Worm (Caenorhabditis elegans): ENCODE measurements around the gene tbc-18.

The tbc-18 gene

ce11 chrX:8350984-8351383 lies 27.4 kb upstream of the tbc-18 start, which contains the start of gene npr-28:
Gene npr-28, minus strand, starts transcription at chrX:8351084.
- TF ChIP-seq attf-5 (GFP tag; optimal IDR thresholded peaks at IDR 0.05) (no peak), let-526 (GFP tag; IDR thresholded peaks at IDR 0.05) (0 out of 2 replicates have a peak, but pooled peaks have one; percentile 25)

ce11 chrX:8354284-8354784 lies 24.0 kb upstream of the tbc-18 start:
- TF ChIP-seq ztf-3 (GFP tag; optimal IDR thresholded peaks at IDR 0.05), result no peak
- no peak for TF ChIP-seq K11D2.4 (GFP tag; IDR thresholded peaks at IDR 0.05)
- TF ChIP-seq Y67H2A.10 (GFP tag; conservative IDR thresholded peaks at IDR 0.05), result no peak
- TF ChIP-seq ceh-40 (GFP tag; IDR thresholded peaks at IDR 0.05), result no peak
- TF ChIP-seq F23B12.7 (tag; optimal IDR thresholded peaks at IDR 0.05; ENCODE audit: insufficient read depth), result no peak
- no peak for TF ChIP-seq snpc-1.3 (tag; optimal IDR thresholded peaks at IDR 0.05; ENCODE audit: insufficient read depth)
- TF ChIP-seq Y95B8A.8 (GFP tag; IDR thresholded peaks at IDR 0.05), result no peak
- TF ChIP-seq nhr-27 (tag; optimal IDR thresholded peaks at IDR 0.05), result no peak

ce11 chrX:8355350-8355749 lies 23.0 kb upstream of the tbc-18 start:
- TF ChIP-seq lin-40 (tag; optimal IDR thresholded peaks at IDR 0.05) (no peak), attf-5 (GFP tag; optimal IDR thresholded peaks at IDR 0.05) (no peak), snpc-4 (GFP tag; optimal IDR thresholded peaks at IDR 0.05) (no peak), snpc-4 (tag; optimal IDR thresholded peaks at IDR 0.05) (no peak), lsy-27 (tag; optimal IDR thresholded peaks at IDR 0.05; ENCODE audit: borderline replicate concordance, insufficient read depth) (no peak), ceh-40 (GFP tag; IDR thresholded peaks at IDR 0.05) (no peak), pbrm-1 (GFP tag; IDR thresholded peaks at IDR 0.05) (no peak), nhr-80 (tag; optimal IDR thresholded peaks at IDR 0.05) (peak; percentile 94), nhr-90 (tag; optimal IDR thresholded peaks at IDR 0.05) (peak; percentile 9), die-1 (tag; optimal IDR thresholded peaks at IDR 0.05) (no peak), nfya-1 (tag; optimal IDR thresholded peaks at IDR 0.05; ENCODE audit: borderline replicate concordance, insufficient read depth) (no peak), Y53F4B.3 (GFP tag; IDR thresholded peaks at IDR 0.05) (no peak), ztf-18 (tag; optimal IDR thresholded peaks at IDR 0.05) (no peak)

- TF ChIP-seq aptf-2 (GFP tag; conservative IDR thresholded peaks at IDR 0.05) (no peak), Y53G8AR.9 (GFP tag; conservative IDR thresholded peaks at IDR 0.05) (no peak), nhr-80 (tag; optimal IDR thresholded peaks at IDR 0.05) (peak; percentile 51)
These were observed 22.1 kb upstream of the tbc-18 start for ce11 chrX:8356305-8356704.

ce11 chrX:8362379-8362778 lies 16.0 kb upstream of the tbc-18 start:
- TF ChIP-seq F57C9.4 (tag; optimal IDR thresholded peaks at IDR 0.05) (no peak), sea-2 (GFP tag; IDR thresholded peaks at IDR 0.05) (no peak), hmg-1.2 (GFP tag; IDR thresholded peaks at IDR 0.05) (no peak), madf-3 (GFP tag; IDR thresholded peaks at IDR 0.05) (no peak), repo-1 (tag; optimal IDR thresholded peaks at IDR 0.05) (no peak), nhr-120 (GFP tag; IDR thresholded peaks at IDR 0.05) (no peak), Y67H2A.10 (GFP tag; conservative IDR thresholded peaks at IDR 0.05) (no peak), pbrm-1 (GFP tag; IDR thresholded peaks at IDR 0.05) (no peak), ztf-26 (tag; optimal IDR thresholded peaks at IDR 0.05) (no peak), B0261.1 (tag; optimal IDR thresholded peaks at IDR 0.05) (no peak), tbx-9 (tag; optimal IDR thresholded peaks at IDR 0.05; ENCODE audit: borderline replicate concordance) (no peak), akir-1 (GFP tag; optimal IDR thresholded peaks at IDR 0.05) (no peak), ceh-58 (GFP tag; IDR thresholded peaks at IDR 0.05) (no peak), mxl-1 (tag; optimal IDR thresholded peaks at IDR 0.05) (no peak), zim-3 (tag; optimal IDR thresholded peaks at IDR 0.05) (no peak), lin-26 (GFP tag; IDR thresholded peaks at IDR 0.05) (no peak)

All from whole organism, young adult.